Worm (Caenorhabditis elegans) whole organism, late embryonic: ENCODE data around the gene maoc-1.

ENCODE experiments used
- F13H6.1 ChIP-seq: sonication (generic microtip); optimal IDR thresholded peaks from 2 replicates; lab custom pipeline; 2016; ENCODE audit warnings: missing genetic modification characterization, missing compliant biosample characterization
- ama-1 ChIP-seq: fragments of 150-350 bp; optimal IDR thresholded peaks from 2 replicates; lab custom pipeline; 2014
- ceh-2 ChIP-seq: sonication (generic microtip); optimal IDR thresholded peaks from 2 replicates; lab custom pipeline; 2016; ENCODE audit warnings: missing genotype, missing genetic modification characterization, missing compliant biosample characterization
- ceh-45 ChIP-seq: fragments of 200-800 bp; sonication (Bioruptor generic); IDR thresholded peaks from 2 replicates; pipeline ENCODE4 v1.3.6; 2022; ENCODE audit warnings: missing genetic modification reagents, missing genetic modification characterization, missing compliant biosample characterization
- ceh-9 ChIP-seq: sonication (generic microtip); optimal IDR thresholded peaks from 2 replicates; lab custom pipeline; 2016; ENCODE audit warnings: mild to moderate bottlenecking, missing genetic modification characterization, inconsistent platforms, missing compliant biosample characterization
- ets-4 ChIP-seq: sonication (generic microtip); optimal IDR thresholded peaks from 2 replicates; lab custom pipeline; 2016; ENCODE audit warnings: missing genetic modification characterization, missing compliant biosample characterization
- eyg-1 ChIP-seq: sonication (generic microtip); optimal IDR thresholded peaks from 2 replicates; lab custom pipeline; 2016; ENCODE audit warnings: missing genotype, missing genetic modification characterization, missing compliant biosample characterization
- fkh-10 ChIP-seq: fragments of 150-350 bp; optimal IDR thresholded peaks from 2 replicates; lab custom pipeline; 2014; ENCODE audit warnings: missing biosample characterization, missing genetic modification reagents, missing genetic modification characterization
- hlh-13 ChIP-seq: fragments of 200-800 bp; sonication (Bioruptor generic); optimal IDR thresholded peaks from 2 replicates; lab custom pipeline; 2018; ENCODE audit warnings: mild to moderate bottlenecking, missing genetic modification characterization, missing compliant biosample characterization
- mec-3 ChIP-seq: sonication (generic microtip); optimal IDR thresholded peaks from 2 replicates; lab custom pipeline; 2016; ENCODE audit warnings: borderline replicate concordance, missing genetic modification characterization, missing compliant biosample characterization
- nfya-1 ChIP-seq: sonication (generic microtip); optimal IDR thresholded peaks from 2 replicates; lab custom pipeline; 2017; ENCODE audit warnings: missing genetic modification characterization, mild to moderate bottlenecking, missing compliant biosample characterization, antibody characterized with exemption, moderate library complexity
- pqm-1 ChIP-seq: sonication (generic microtip); optimal IDR thresholded peaks from 2 replicates; lab custom pipeline; 2016; ENCODE audit warnings: missing genetic modification characterization, missing compliant biosample characterization
- pros-1 ChIP-seq: fragments of 150-350 bp; optimal IDR thresholded peaks from 2 replicates; lab custom pipeline; 2014; ENCODE audit warnings: missing biosample characterization, missing genetic modification reagents, missing genetic modification characterization

- no peak for TF ChIP-seq ceh-9 (tag; lab: Kevin White, UChicago)
- TF ChIP-seq eyg-1 (tag; lab: Kevin White, UChicago): no peak
- no peak for TF ChIP-seq ama-1 (lab: Kevin White, UChicago)
- no peak for TF ChIP-seq pqm-1 (tag; lab: Kevin White, UChicago)
- no peak for TF ChIP-seq F13H6.1
- TF ChIP-seq nfya-1: no peak
- TF ChIP-seq ceh-45: no peak
- TF ChIP-seq ceh-2 (tag; lab: Kevin White, UChicago): no peak
- no peak for TF ChIP-seq ets-4 (tag; lab: Kevin White, UChicago)
- no peak for TF ChIP-seq fkh-10 (GFP tag; lab: Kevin White, UChicago)
- TF ChIP-seq hlh-13 (GFP tag; lab: Kevin White, UChicago): no peak
- no peak for TF ChIP-seq pros-1 (tag; lab: Kevin White, UChicago)
- TF ChIP-seq mec-3 (tag; lab: Kevin White, UChicago): no peak
Measured at ce11 chrII:7189120-7189519, 7.0 kb upstream of the maoc-1 start, which contains the start of gene E04F6.4.
